Worm (Caenorhabditis elegans) whole organism, young adult: ENCODE measurements around the gene ubq-2.
A peak's percentile ranks its signal among the peaks of the same experiment; 100 is the strongest.

ENCODE experiments used
- B0336.3 ChIP-seq: fragments of 200-800 bp; sonication (Bioruptor generic); IDR thresholded peaks from 2 replicates; pipeline ENCODE4 v1.3.6; 2022; ENCODE audit warnings: missing genetic modification characterization, missing compliant biosample characterization
- C17E4.6 ChIP-seq: fragments of 200-800 bp; sonication (Bioruptor generic); IDR thresholded peaks from 2 replicates; pipeline ENCODE4 v1.3.6; 2022; ENCODE audit warnings: missing genetic modification reagents, missing genetic modification characterization, missing compliant biosample characterization
- F10E7.11 ChIP-seq: sonication (generic microtip); optimal IDR thresholded peaks from 2 replicates; lab custom pipeline; 2017; ENCODE audit warnings: mild to moderate bottlenecking, missing genetic modification characterization, moderate library complexity, missing compliant biosample characterization
- F33H1.4 ChIP-seq: fragments of 200-800 bp; sonication (Bioruptor generic); IDR thresholded peaks from 2 replicates; pipeline ENCODE4 v1.3.6; 2022; ENCODE audit warnings: missing genetic modification reagents, missing genetic modification characterization, missing compliant biosample characterization
- F55B11.4 ChIP-seq: sonication (generic microtip); optimal IDR thresholded peaks from 2 replicates; lab custom pipeline; 2016; ENCODE audit warnings: missing compliant biosample characterization, missing genetic modification characterization, borderline replicate concordance; ENCODE audit not compliant: insufficient read depth
- F57A8.1 ChIP-seq: fragments of 200-800 bp; sonication (Bioruptor generic); optimal IDR thresholded peaks from 2 replicates; lab custom pipeline; 2018; ENCODE audit warnings: mild to moderate bottlenecking, missing genetic modification characterization, moderate library complexity, missing compliant biosample characterization
- F57C9.4 ChIP-seq: sonication (generic microtip); optimal IDR thresholded peaks from 2 replicates; lab custom pipeline; 2017; ENCODE audit warnings: mild to moderate bottlenecking, missing genetic modification characterization, missing compliant biosample characterization
- Y53F4B.3 ChIP-seq: fragments of 200-800 bp; sonication (Bioruptor generic); IDR thresholded peaks from 2 replicates; pipeline ENCODE4 v1.3.6; 2022; ENCODE audit warnings: missing genetic modification reagents, missing genetic modification characterization, missing compliant biosample characterization
- ama-1 ChIP-seq, 3 experiments: fragments of 150-350 bp in 1 of 3; sonication (generic microtip) in 2 of 3; optimal IDR thresholded peaks; 2 replicates each; lab custom pipeline; 2014 to 2018; ENCODE audit warnings: missing biosample characterization in 2 of 3, missing genetic modification characterization in 2 of 3, missing genetic modification reagents in 2 of 3
- attf-5 ChIP-seq: fragments of 200-800 bp; sonication (Bioruptor generic); optimal IDR thresholded peaks from 2 replicates; lab custom pipeline; 2018; ENCODE audit warnings: mild to moderate bottlenecking, missing genetic modification characterization, missing compliant biosample characterization
- ccch-3 ChIP-seq: fragments of 200-800 bp; sonication (Bioruptor generic); optimal IDR thresholded peaks from 2 replicates; lab custom pipeline; 2018; ENCODE audit warnings: mild to moderate bottlenecking, missing genetic modification characterization, missing compliant biosample characterization
- cebp-1 ChIP-seq, 2 experiments: fragments of 200-800 bp in 1 of 2; sonication (Bioruptor generic) in 1 of 2; sonication (generic microtip) in 1 of 2; IDR thresholded peaks in 1 of 2; optimal IDR thresholded peaks in 1 of 2; 2 replicates each; pipeline versions ENCODE4 v1.3.6 to Lab custom; 2017 to 2022; ENCODE audit warnings: missing compliant biosample characterization in 2 of 2, missing genetic modification characterization in 2 of 2, mild to moderate bottlenecking in 1 of 2, missing genetic modification reagents in 1 of 2, moderate library complexity in 1 of 2
- cebp-2 ChIP-seq: fragments of 200-800 bp; sonication (Bioruptor generic); IDR thresholded peaks from 2 replicates; pipeline ENCODE4 v1.3.6; 2022; ENCODE audit warnings: missing genetic modification characterization, missing compliant biosample characterization
- ceh-27 ChIP-seq: fragments of 200-800 bp; sonication (Bioruptor generic); optimal IDR thresholded peaks from 2 replicates; lab custom pipeline; 2018; ENCODE audit warnings: mild to moderate bottlenecking, missing genetic modification characterization, moderate library complexity, missing compliant biosample characterization
- ceh-40 ChIP-seq: fragments of 200-800 bp; sonication (Bioruptor generic); IDR thresholded peaks from 2 replicates; pipeline ENCODE4 v1.3.6; 2022; ENCODE audit warnings: missing genetic modification characterization, missing compliant biosample characterization
- die-1 ChIP-seq: sonication (generic microtip); optimal IDR thresholded peaks from 2 replicates; lab custom pipeline; 2016; ENCODE audit warnings: missing genotype, mild to moderate bottlenecking, missing genetic modification characterization, missing compliant biosample characterization
- dox-1 ChIP-seq: fragments of 200-800 bp; sonication (Bioruptor generic); IDR thresholded peaks from 2 replicates; pipeline ENCODE4 v1.3.6; 2022; ENCODE audit warnings: missing genetic modification reagents, missing genetic modification characterization, missing compliant biosample characterization
- efl-1 ChIP-seq: fragments of 150-350 bp; optimal IDR thresholded peaks from 2 replicates; lab custom pipeline; 2014; ENCODE audit warnings: missing biosample characterization, missing genetic modification reagents, missing genetic modification characterization
- egrh-3 ChIP-seq: fragments of 200-800 bp; sonication (Bioruptor generic); IDR thresholded peaks from 2 replicates; pipeline ENCODE4 v1.3.6; 2022; ENCODE audit warnings: missing genetic modification reagents, missing genetic modification characterization, missing compliant biosample characterization
- gei-17 ChIP-seq: fragments of 200-800 bp; sonication (Bioruptor generic); optimal IDR thresholded peaks from 2 replicates; lab custom pipeline; 2018; ENCODE audit warnings: mild to moderate bottlenecking, missing genetic modification characterization, missing compliant biosample characterization
- hlh-12 ChIP-seq: sonication (generic microtip); optimal IDR thresholded peaks from 2 replicates; lab custom pipeline; 2016; ENCODE audit warnings: missing genetic modification characterization, missing compliant biosample characterization
- hmg-1.2 ChIP-seq: fragments of 200-800 bp; sonication (Bioruptor generic); IDR thresholded peaks from 2 replicates; pipeline ENCODE4 v1.3.6; 2022; ENCODE audit warnings: missing genetic modification reagents, missing genetic modification characterization, missing compliant biosample characterization
- hsf-1 ChIP-seq: fragments of 200-800 bp; sonication (Bioruptor generic); IDR thresholded peaks from 2 replicates; pipeline ENCODE4 v1.3.6; 2022; ENCODE audit warnings: missing genetic modification reagents, missing genetic modification characterization, missing compliant biosample characterization
- let-526 ChIP-seq: fragments of 200-800 bp; sonication (Bioruptor generic); IDR thresholded peaks from 2 replicates; pipeline ENCODE4 v1.3.6; 2022; ENCODE audit warnings: missing genetic modification reagents, missing genetic modification characterization, missing compliant biosample characterization
- lin-54 ChIP-seq: fragments of 200-800 bp; sonication (Bioruptor generic); optimal IDR thresholded peaks from 2 replicates; lab custom pipeline; 2018; ENCODE audit warnings: mild to moderate bottlenecking, missing genetic modification characterization, missing compliant biosample characterization
- madf-6 ChIP-seq: fragments of 200-800 bp; sonication (Bioruptor generic); IDR thresholded peaks from 2 replicates; pipeline ENCODE4 v1.3.6; 2022; ENCODE audit warnings: missing genetic modification reagents, missing genetic modification characterization, missing compliant biosample characterization
- mel-28 ChIP-seq: sonication (generic microtip); optimal IDR thresholded peaks from 2 replicates; lab custom pipeline; 2016; ENCODE audit warnings: borderline replicate concordance, mild to moderate bottlenecking, missing genetic modification characterization, missing compliant biosample characterization
- nhr-120 ChIP-seq: fragments of 200-800 bp; sonication (Bioruptor generic); IDR thresholded peaks from 2 replicates; pipeline ENCODE4 v1.3.6; 2022; ENCODE audit warnings: missing genetic modification characterization, missing compliant biosample characterization
- nhr-80 ChIP-seq: sonication (generic microtip); optimal IDR thresholded peaks from 2 replicates; lab custom pipeline; 2016; ENCODE audit warnings: missing genetic modification characterization, missing compliant biosample characterization
- pbrm-1 ChIP-seq: fragments of 200-800 bp; sonication (Bioruptor generic); IDR thresholded peaks from 2 replicates; pipeline ENCODE4 v1.3.6; 2022; ENCODE audit warnings: missing genetic modification reagents, missing genetic modification characterization, missing compliant biosample characterization
- rcor-1 ChIP-seq: fragments of 200-800 bp; sonication (Bioruptor generic); IDR thresholded peaks from 2 replicates; pipeline ENCODE4 v1.3.6; 2022; ENCODE audit warnings: missing genetic modification reagents, missing genetic modification characterization, missing compliant biosample characterization
- snpc-1.3 ChIP-seq: sonication (generic microtip); optimal IDR thresholded peaks from 2 replicates; lab custom pipeline; 2017; ENCODE audit warnings: missing genetic modification characterization, mild to moderate bottlenecking, missing compliant biosample characterization, antibody characterized with exemption, moderate library complexity, missing genotype, missing genetic modification reagents; ENCODE audit not compliant: insufficient read depth
- snpc-4 ChIP-seq, 5 experiments: fragments of 150-350 bp in 1 of 5; sonication (generic microtip) in 4 of 5; optimal IDR thresholded peaks; 2 replicates each; lab custom pipeline; 2014 to 2018; ENCODE audit warnings: missing genetic modification characterization in 5 of 5, missing biosample characterization in 3 of 5, antibody characterized with exemption in 2 of 5, mild to moderate bottlenecking in 2 of 5, missing compliant biosample characterization in 2 of 5, missing genotype in 2 of 5, moderate library complexity in 2 of 5, missing genetic modification reagents in 1 of 5
- tbp1 ChIP-seq: fragments of 200-800 bp; sonication (Bioruptor generic); optimal IDR thresholded peaks from 2 replicates; lab custom pipeline; 2018; ENCODE audit warnings: mild to moderate bottlenecking, missing genetic modification characterization, missing compliant biosample characterization
- zfh-2 ChIP-seq: fragments of 200-800 bp; sonication (Bioruptor generic); conservative IDR thresholded peaks from 2 replicates; pipeline ENCODE4 v1.3.6; 2022; ENCODE audit warnings: missing genetic modification reagents, missing genetic modification characterization, missing compliant biosample characterization

Gene ubq-2

DNA sequence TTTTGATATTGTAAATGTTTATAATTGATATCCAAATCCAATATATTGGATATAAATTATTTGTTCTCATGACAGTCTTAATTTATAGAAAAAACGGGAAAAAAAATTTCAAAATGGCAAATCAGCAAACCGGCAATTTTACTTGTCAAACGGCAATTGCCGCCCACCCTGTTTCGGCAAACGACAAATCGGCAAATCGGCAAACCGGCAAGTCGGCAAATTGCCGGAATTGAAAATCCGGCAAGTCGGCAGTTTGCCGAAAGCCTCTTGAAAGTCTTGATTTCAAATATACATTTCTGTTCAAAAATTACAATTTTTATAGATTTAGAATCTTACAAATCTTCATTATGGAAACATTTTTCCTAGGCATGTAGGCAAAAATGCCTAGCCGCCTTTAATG, 49.6 kb upstream of the ubq-2 start:
- TF ChIP-seq die-1 (tag; lab: Kevin White, UChicago) (no peak), cebp-2 (GFP tag; lab: Robert Waterston, UW) (no peak), rcor-1 (no peak), F55B11.4 (no peak), tbp1 (GFP tag; lab: Kevin White, UChicago) (no peak), pbrm-1 (GFP tag; lab: Robert Waterston, UW) (no peak), ceh-27 (no peak), hlh-12 (tag; lab: Kevin White, UChicago) (no peak), F57C9.4 (tag; lab: Kevin White, UChicago) (no peak), madf-6 (no peak), F57A8.1 (GFP tag; lab: Kevin White, UChicago) (no peak), B0336.3 (GFP tag; lab: Robert Waterston, UW) (no peak), C17E4.6 (no peak), snpc-1.3 (tag; lab: Kevin White, UChicago) (no peak), mel-28 (tag; lab: Kevin White, UChicago) (no peak), Y53F4B.3 (GFP tag; lab: Robert Waterston, UW) (no peak)

DNA sequence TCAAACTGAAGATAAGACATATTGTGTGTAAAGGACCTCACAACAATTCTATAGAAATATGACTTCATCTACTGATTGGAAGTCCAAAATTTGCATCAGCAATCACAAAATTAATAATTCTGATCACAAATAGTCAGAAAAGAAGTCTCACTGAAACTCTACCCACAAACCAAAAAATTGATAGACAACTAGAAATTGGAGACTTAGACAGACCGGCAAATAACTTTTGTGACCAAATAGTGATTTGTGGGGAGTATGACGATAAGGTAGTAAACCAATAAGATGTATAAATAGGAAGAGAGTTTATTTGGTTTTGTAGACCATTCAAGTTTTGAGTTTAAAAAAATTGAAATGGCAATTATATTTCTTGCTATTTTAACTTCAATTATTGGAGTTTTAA, 46.0 kb upstream of the ubq-2 start, which contains the start of gene cyp-13A12:
Gene cyp-13A12, plus strand, starts transcription at position 267 of the 400 bp plus-strand sequence.
- TF ChIP-seq nhr-80 (peak; percentile 48), snpc-4 (GFP tag; optimal IDR thresholded peaks at IDR 0.05; lab: Kevin White, UChicago) (no peak), snpc-4 (tag; optimal IDR thresholded peaks at IDR 0.05; lab: Kevin White, UChicago) (no peak)

DNA sequence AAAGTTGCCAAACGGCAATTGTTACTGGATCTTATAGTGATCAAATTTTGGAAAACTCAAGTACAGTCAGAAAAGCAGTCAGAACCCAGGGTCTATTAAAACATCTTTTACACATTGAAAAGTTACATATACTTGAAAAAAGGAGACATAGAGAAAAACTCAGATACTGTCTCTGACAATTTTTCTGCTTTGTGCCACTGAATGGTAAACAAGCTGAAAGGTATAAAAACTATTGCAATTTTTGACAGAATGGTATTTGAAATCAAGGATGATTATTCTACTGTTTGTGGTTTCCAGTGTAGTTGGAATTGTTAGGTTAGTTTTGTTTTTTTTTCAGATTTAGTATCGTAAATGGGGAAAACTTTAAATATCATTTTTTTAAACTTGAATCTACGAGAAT, 42.4 kb upstream of the ubq-2 start, which contains the start of gene cyp-13A11:
Gene cyp-13A11, plus strand, starts transcription at position 266 of the 400 bp plus-strand sequence.
- TF ChIP-seq ceh-40: no peak
- TF ChIP-seq let-526 (GFP tag; lab: Robert Waterston, UW): no peak
- no peak for TF ChIP-seq ccch-3 (GFP tag; lab: Kevin White, UChicago)
- no peak for TF ChIP-seq nhr-120
- no peak for TF ChIP-seq F33H1.4 (GFP tag; lab: Robert Waterston, UW)
- no peak for TF ChIP-seq ama-1 (optimal IDR thresholded peaks at IDR 0.05; lab: Kevin White, UChicago)
- no peak for TF ChIP-seq ama-1 (GFP tag; optimal IDR thresholded peaks at IDR 0.05; lab: Kevin White, UChicago)
- no peak for TF ChIP-seq snpc-4 (GFP tag; optimal IDR thresholded peaks at IDR 0.05; lab: Kevin White, UChicago)
- TF ChIP-seq snpc-4 (tag; optimal IDR thresholded peaks at IDR 0.05; lab: Kevin White, UChicago): no peak
- TF ChIP-seq zfh-2 (GFP tag; lab: Robert Waterston, UW): no peak
- no peak for TF ChIP-seq gei-17
- TF ChIP-seq attf-5 (GFP tag; lab: Kevin White, UChicago): no peak
- TF ChIP-seq hmg-1.2: no peak
- TF ChIP-seq F10E7.11: no peak
- no peak for TF ChIP-seq cebp-1 (GFP tag; IDR thresholded peaks at IDR 0.05; lab: Robert Waterston, UW)
- TF ChIP-seq cebp-1 (tag; optimal IDR thresholded peaks at IDR 0.05; lab: Kevin White, UChicago): no peak
- no peak for TF ChIP-seq lin-54
- TF ChIP-seq efl-1 (GFP tag; lab: Kevin White, UChicago): no peak
- TF ChIP-seq Y53F4B.3 (GFP tag; lab: Robert Waterston, UW): no peak

DNA sequence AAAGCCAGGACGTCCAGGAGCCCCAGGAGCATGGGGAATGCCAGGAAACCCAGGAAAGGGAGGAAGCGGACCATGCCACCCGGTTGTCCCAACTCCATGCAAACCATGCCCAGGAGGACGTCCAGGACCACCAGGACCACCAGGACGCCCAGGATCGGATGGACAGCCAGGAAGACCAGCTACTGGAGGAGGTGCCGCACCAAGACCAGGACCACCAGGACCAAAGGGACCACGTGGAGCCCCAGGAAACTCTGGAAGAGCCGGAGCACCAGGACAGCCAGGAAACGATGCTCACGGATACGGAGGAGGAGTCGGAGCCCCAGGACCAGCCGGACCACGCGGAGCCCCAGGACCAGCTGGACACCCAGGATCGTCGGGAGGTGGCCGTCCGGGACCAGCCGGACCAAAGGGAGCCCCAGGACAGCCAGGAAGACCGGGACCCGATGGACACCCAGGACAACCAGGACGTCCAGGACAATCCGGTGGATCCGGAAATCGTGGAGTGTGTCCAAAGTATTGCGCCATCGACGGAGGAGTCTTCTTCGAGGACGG, 41.3 kb upstream of the ubq-2 start:
- TF ChIP-seq egrh-3 (GFP tag; lab: Robert Waterston, UW) (peak; percentile 95), zfh-2 (GFP tag; lab: Robert Waterston, UW) (peak; percentile 95), F57C9.4 (tag; lab: Kevin White, UChicago) (no peak), dox-1 (GFP tag; lab: Robert Waterston, UW) (peak; percentile 52; the same call in 1 of the 2 replicates), hsf-1 (0 out of 2 replicates have a peak, but pooled peaks have one; percentile 36)
